Worm (Caenorhabditis elegans): ENCODE data around the gene E04F6.8.

Gene E04F6.8

ce11 chrII:7239705-7240104 lies 28.5 kb upstream of the E04F6.8 start:
- peak in 1 of 2 experiments; percentile 68 for TF ChIP-seq unc-62 (GFP tag; optimal IDR thresholded peaks at IDR 0.05 in 1 of 2)
- TF ChIP-seq unc-62 (tag; optimal IDR thresholded peaks at IDR 0.05) = no peak
- no peak for TF ChIP-seq ceh-32 (tag; optimal IDR thresholded peaks at IDR 0.05; ENCODE audit: poor library complexity)
- TF ChIP-seq aha-1 (tag) = peak; percentile 94
- TF ChIP-seq attf-4 (tag; optimal IDR thresholded peaks at IDR 0.05) = no peak
- no peak for TF ChIP-seq zip-11 (GFP tag; IDR thresholded peaks at IDR 0.05)
- no peak for TF ChIP-seq daf-8 (GFP tag; IDR thresholded peaks at IDR 0.05)

ce11 chrII:7238791-7239190 lies 27.6 kb upstream of the E04F6.8 start:
- peak in 1 of 2 experiments; percentile 63 for TF ChIP-seq unc-62 (GFP tag; optimal IDR thresholded peaks at IDR 0.05 in 1 of 2)
- TF ChIP-seq unc-62 (tag; optimal IDR thresholded peaks at IDR 0.05) = no peak
- no peak for TF ChIP-seq mxl-2 (GFP tag; conservative IDR thresholded peaks at IDR 0.05)
- TF ChIP-seq gei-8 (GFP tag; optimal IDR thresholded peaks at IDR 0.05) = no peak

ce11 chrII:7238248-7238647 lies 27.1 kb upstream of the E04F6.8 start, which contains the start of gene aqp-1:
Gene aqp-1, minus strand, starts transcription at chrII:7238349.
- TF ChIP-seq nhr-11 (tag; optimal IDR thresholded peaks at IDR 0.05) = no peak
- TF ChIP-seq Y48G9A.11 (GFP tag; IDR thresholded peaks at IDR 0.05) = no peak
- peak; percentile 19 for TF ChIP-seq lsy-2 (tag; optimal IDR thresholded peaks at IDR 0.05)
- TF ChIP-seq mxl-3 (GFP tag; optimal IDR thresholded peaks at IDR 0.05) = peak; percentile 52
- no peak for TF ChIP-seq lin-38 (GFP tag; IDR thresholded peaks at IDR 0.05)
- 0 out of 2 replicates have a peak, but pooled peaks have one; percentile 19 for TF ChIP-seq nhr-42 (GFP tag; IDR thresholded peaks at IDR 0.05)
- no peak for TF ChIP-seq F37D6.2 (tag; optimal IDR thresholded peaks at IDR 0.05)
- TF ChIP-seq dve-1 (tag; optimal IDR thresholded peaks at IDR 0.05; ENCODE audit: insufficient read depth) = peak; percentile 74
- TF ChIP-seq ztf-11 (tag; optimal IDR thresholded peaks at IDR 0.05) = no peak
- peak; percentile 80 for TF ChIP-seq nhr-48 (tag; optimal IDR thresholded peaks at IDR 0.05)
- peak; percentile 81 for TF ChIP-seq hlh-11 (tag; optimal IDR thresholded peaks at IDR 0.05)
- no peak for TF ChIP-seq snpc-4 (tag; optimal IDR thresholded peaks at IDR 0.05)
- TF ChIP-seq zip-11 (GFP tag; IDR thresholded peaks at IDR 0.05) = no peak
- TF ChIP-seq daf-16 (GFP tag; optimal IDR thresholded peaks at IDR 0.05) = peak in 1 of 2 experiments; percentile 67
- TF ChIP-seq daf-16 (tag; optimal IDR thresholded peaks at IDR 0.05) = peak; percentile 99
- no peak for TF ChIP-seq T20F7.1 (GFP tag; optimal IDR thresholded peaks at IDR 0.05)
- TF ChIP-seq nhr-28 (tag; optimal IDR thresholded peaks at IDR 0.05) = peak; percentile 57
- peak; percentile 52; the same call in 1 of the 2 replicates for TF ChIP-seq tra-1 (GFP tag; IDR thresholded peaks at IDR 0.05)
- TF ChIP-seq nhr-77 (tag; optimal IDR thresholded peaks at IDR 0.05) = peak; percentile 45
- no peak for TF ChIP-seq Y75B8A.6 (GFP tag; IDR thresholded peaks at IDR 0.05)
- TF ChIP-seq egl-27 (tag; optimal IDR thresholded peaks at IDR 0.05) = no peak
- peak in 1 of 2 experiments; percentile 34 for TF ChIP-seq mdl-1 (tag; optimal IDR thresholded peaks at IDR 0.05)
- no peak for TF ChIP-seq rbr-2 (tag; optimal IDR thresholded peaks at IDR 0.05)
- no peak for TF ChIP-seq jun-1 (tag; optimal IDR thresholded peaks at IDR 0.05)
- TF ChIP-seq pha-4 (GFP tag; IDR thresholded peaks at IDR 0.05) = no peak
- TF ChIP-seq pha-4 (tag; optimal IDR thresholded peaks at IDR 0.05) = peak; percentile 6
- peak; percentile 47 for TF ChIP-seq pqm-1 (tag; optimal IDR thresholded peaks at IDR 0.05)
- peak; percentile 91 for TF ChIP-seq dmd-6 (GFP tag; IDR thresholded peaks at IDR 0.05)
- TF ChIP-seq hif-1 (tag; optimal IDR thresholded peaks at IDR 0.05) = no peak

DNA sequence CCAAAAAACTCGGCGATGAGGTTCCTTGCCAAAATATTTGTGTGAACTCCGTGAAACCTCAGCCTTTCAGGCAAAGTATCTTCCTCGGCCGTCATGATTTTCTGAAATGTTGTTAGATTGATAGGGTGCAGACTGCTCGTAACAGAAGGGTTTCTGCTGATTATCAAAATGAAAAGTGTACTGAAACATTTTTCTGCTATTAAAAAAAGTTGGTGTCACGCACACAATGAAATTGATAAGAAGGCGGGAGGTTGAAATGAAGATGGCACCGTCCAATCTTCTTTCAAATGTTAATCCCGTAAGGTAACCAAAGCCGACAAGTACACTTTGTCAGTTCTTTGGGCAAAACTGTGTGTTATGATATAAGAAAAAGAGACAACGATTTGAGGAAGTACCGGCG lies 25.8 kb upstream of the E04F6.8 start:
- TF ChIP-seq nhr-237 (tag; optimal IDR thresholded peaks at IDR 0.05) (no peak), mes-2 (tag; optimal IDR thresholded peaks at IDR 0.05; ENCODE audit: poor library complexity, severe bottlenecking) (peak; percentile 26), pqm-1 (tag; optimal IDR thresholded peaks at IDR 0.05) (peak; percentile 1), nhr-42 (GFP tag; IDR thresholded peaks at IDR 0.05) (no peak), tra-1 (GFP tag; IDR thresholded peaks at IDR 0.05) (0 out of 2 replicates have a peak, but pooled peaks have one; percentile 39), nhr-28 (tag; optimal IDR thresholded peaks at IDR 0.05) (peak; percentile 28), aly-2 (tag; optimal IDR thresholded peaks at IDR 0.05) (no peak), hlh-11 (tag; optimal IDR thresholded peaks at IDR 0.05) (peak; percentile 53), daf-16 (GFP tag; optimal IDR thresholded peaks at IDR 0.05) (no peak), daf-16 (tag; optimal IDR thresholded peaks at IDR 0.05) (peak; percentile 39), dve-1 (tag; optimal IDR thresholded peaks at IDR 0.05; ENCODE audit: insufficient read depth) (peak; percentile 2), dmd-6 (GFP tag; IDR thresholded peaks at IDR 0.05) (peak; percentile 78)

Data from whole organism, L4 larva.